Fruit fly (Drosophila melanogaster) whole organism: ENCODE measurements around the gene qin.

Experiments used
- CG8478 ChIP-seq: fragments of >200 bp; optimal IDR thresholded peaks from 2 replicates; lab custom pipeline; 2018; ENCODE audit warnings: inconsistent platforms
- Dll ChIP-seq: fragments of >200 bp; optimal IDR thresholded peaks from 2 replicates; lab custom pipeline; 2017
- EcR ChIP-seq, 2 experiments: fragments of >200 bp; optimal IDR thresholded peaks; 2 replicates each; lab custom pipeline; 2017; ENCODE audit warnings: missing biosample characterization in 2 of 2, missing genetic modification characterization in 2 of 2, missing genetic modification reagents in 2 of 2
- pan ChIP-seq: fragments of >200 bp; optimal IDR thresholded peaks from 2 replicates; lab custom pipeline; 2017
- psq ChIP-seq: fragments of >200 bp; optimal IDR thresholded peaks from 2 replicates; lab custom pipeline; 2017
- usp ChIP-seq: fragments of >200 bp; optimal IDR thresholded peaks from 2 replicates; lab custom pipeline; 2017; ENCODE audit warnings: missing biosample characterization, missing genetic modification characterization, mixed read lengths

Gene qin

dm6 chr3R:18580979-18581378 is 9.8 kb upstream of the qin start:
- no peak for TF ChIP-seq EcR (GFP tag; optimal IDR thresholded peaks at IDR 0.05; lab: Kevin White, UChicago)
- TF ChIP-seq Dll (lab: Kevin White, UChicago) = no peak
- TF ChIP-seq CG8478 = no peak
- TF ChIP-seq pan = no peak
- no peak for TF ChIP-seq psq (lab: Kevin White, UChicago)
- TF ChIP-seq usp = no peak

- TF ChIP-seq Dll (lab: Kevin White, UChicago) (no peak), CG8478 (no peak), pan (no peak), psq (lab: Kevin White, UChicago) (no peak), EcR (GFP tag; optimal IDR thresholded peaks at IDR 0.05; lab: Kevin White, UChicago) (no peak)
Observed at dm6 chr3R:18582236-18582635, 8.6 kb upstream of the qin start.

dm6 chr3R:18583881-18584545 is 6.8 kb upstream of the qin start:
- TF ChIP-seq usp (no peak), Dll (lab: Kevin White, UChicago) (no peak), psq (lab: Kevin White, UChicago) (no peak), EcR (GFP tag; optimal IDR thresholded peaks at IDR 0.05; lab: Kevin White, UChicago) (no peak), pan (no peak), CG8478 (no peak)

dm6 chr3R:18584546-18584935 is 6.3 kb upstream of the qin start:
- no peak for TF ChIP-seq usp
- TF ChIP-seq pan = no peak
- TF ChIP-seq CG8478 = no peak
- no peak for TF ChIP-seq psq (lab: Kevin White, UChicago)
- no peak for TF ChIP-seq Dll (lab: Kevin White, UChicago)
- TF ChIP-seq EcR (GFP tag; optimal IDR thresholded peaks at IDR 0.05; lab: Kevin White, UChicago) = peak in 1 of 2 experiments; percentile 17

dm6 chr3R:18585259-18585858 is 5.5 kb upstream of the qin start:
- TF ChIP-seq EcR (GFP tag; optimal IDR thresholded peaks at IDR 0.05; lab: Kevin White, UChicago) = peak in 1 of 2 experiments; percentile 88
- TF ChIP-seq CG8478 = no peak

- no peak for TF ChIP-seq CG8478
- no peak for TF ChIP-seq Dll (lab: Kevin White, UChicago)
- TF ChIP-seq psq (lab: Kevin White, UChicago) = no peak
- TF ChIP-seq EcR (GFP tag; optimal IDR thresholded peaks at IDR 0.05; lab: Kevin White, UChicago) = no peak
- TF ChIP-seq pan = no peak
- no peak for TF ChIP-seq usp
Observed at dm6 chr3R:18598391-18598790, 7.6 kb downstream of the qin start, which contains the start of gene Tssk. Gene Tssk, plus strand, starts transcription at chr3R:18598691.

dm6 chr3R:18616007-18616406 is 25.2 kb downstream of the qin start:
- TF ChIP-seq usp (no peak), EcR (GFP tag; optimal IDR thresholded peaks at IDR 0.05; lab: Kevin White, UChicago) (no peak)

dm6 chr3R:18617411-18617810 is 26.6 kb downstream of the qin start, which contains the start of gene CG7695:
Gene CG7695, minus strand, starts transcription at chr3R:18617511.
- no peak for TF ChIP-seq EcR (GFP tag; optimal IDR thresholded peaks at IDR 0.05; lab: Kevin White, UChicago)
- no peak for TF ChIP-seq psq (lab: Kevin White, UChicago)
- TF ChIP-seq CG8478 = no peak
- TF ChIP-seq pan = no peak
- TF ChIP-seq Dll (lab: Kevin White, UChicago) = no peak
- TF ChIP-seq usp = no peak

dm6 chr3R:18619451-18619942 is 28.7 kb downstream of the qin start:
- TF ChIP-seq EcR (GFP tag; optimal IDR thresholded peaks at IDR 0.05; lab: Kevin White, UChicago) (no peak), psq (lab: Kevin White, UChicago) (no peak), pan (no peak), Dll (lab: Kevin White, UChicago) (no peak), CG8478 (no peak), usp (no peak)

dm6 chr3R:18621230-18621629 is 30.4 kb downstream of the qin start, which contains the start of gene CG14304:
Gene CG14304, minus strand, starts transcription at chr3R:18621327.
- no peak for TF ChIP-seq psq (lab: Kevin White, UChicago)
- no peak for TF ChIP-seq pan
- no peak for TF ChIP-seq Dll (lab: Kevin White, UChicago)
- TF ChIP-seq usp = no peak
- no peak for TF ChIP-seq CG8478

dm6 chr3R:18624541-18624940 is 33.7 kb downstream of the qin start:
- TF ChIP-seq psq (lab: Kevin White, UChicago) (no peak), CG8478 (no peak), usp (no peak), EcR (GFP tag; optimal IDR thresholded peaks at IDR 0.05; lab: Kevin White, UChicago) (no peak), pan (no peak), Dll (lab: Kevin White, UChicago) (no peak)

dm6 chr3R:18628311-18628811 is 37.5 kb downstream of the qin start:
- TF ChIP-seq usp = no peak
- TF ChIP-seq psq (lab: Kevin White, UChicago) = no peak
- no peak for TF ChIP-seq pan
- TF ChIP-seq EcR (GFP tag; optimal IDR thresholded peaks at IDR 0.05; lab: Kevin White, UChicago) = no peak
- TF ChIP-seq Dll (lab: Kevin White, UChicago) = no peak
- no peak for TF ChIP-seq CG8478

dm6 chr3R:18633099-18633498 is 42.3 kb downstream of the qin start:
- TF ChIP-seq EcR (GFP tag; optimal IDR thresholded peaks at IDR 0.05; lab: Kevin White, UChicago) (no peak), Dll (lab: Kevin White, UChicago) (no peak), usp (no peak)
